Worm (Caenorhabditis elegans) whole organism, mixed stage, embryonic: ENCODE measurements around the gene wdr-5.2.

Source experiments
- ces-1 ChIP-seq: fragments of 150-350 bp; optimal IDR thresholded peaks from 2 replicates; lab custom pipeline; 2014; ENCODE audit warnings: missing biosample characterization, missing genetic modification reagents, missing genetic modification characterization
- lin-13 ChIP-seq: fragments of 150-350 bp; optimal IDR thresholded peaks from 2 replicates; lab custom pipeline; 2014; ENCODE audit warnings: missing biosample characterization, missing genetic modification characterization
- snpc-4 ChIP-seq: fragments of 150-350 bp; optimal IDR thresholded peaks from 2 replicates; lab custom pipeline; 2014; ENCODE audit warnings: missing biosample characterization, missing genetic modification characterization

DNA sequence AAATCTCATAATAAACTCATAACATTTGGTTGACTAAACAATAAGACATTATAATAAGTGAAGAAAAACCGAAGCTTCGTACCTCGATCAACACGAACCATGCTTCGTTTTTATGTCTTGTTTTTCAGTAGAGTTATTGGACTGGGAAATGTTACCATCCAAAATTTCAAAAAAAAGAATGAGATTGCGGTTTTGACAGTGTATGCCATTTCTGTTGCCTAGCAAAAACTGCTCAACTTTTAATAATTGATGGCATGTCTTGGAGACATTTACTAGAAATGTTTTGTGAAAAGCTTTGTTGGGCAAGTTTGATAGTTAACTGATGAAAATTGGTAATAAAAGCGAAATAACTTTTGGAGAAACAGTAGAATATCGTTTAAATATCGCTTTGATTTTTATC is 45.3 kb downstream of the wdr-5.2 start, which contains the start of gene Y60A9.1:
- no peak for TF ChIP-seq snpc-4
- TF ChIP-seq lin-13, result no peak
- no peak for TF ChIP-seq ces-1 (GFP tag; lab: Kevin White, UChicago)
